Fruit fly (Drosophila melanogaster) whole organism, pupa: ENCODE measurements around the gene CG13407.

Experiments
- CG15710 ChIP-seq: fragments of 200-800 bp; sonication (Bioruptor generic); optimal IDR thresholded peaks from 2 replicates; lab custom pipeline; 2018; ENCODE audit warnings: missing biosample characterization, mild to moderate bottlenecking, missing genetic modification characterization, moderate library complexity
- CG32121 ChIP-seq: fragments of 200-800 bp; sonication (Bioruptor generic); IDR thresholded peaks from 2 replicates; pipeline ENCODE4 v1.3.6; 2022; ENCODE audit warnings: missing biosample characterization, missing genetic modification characterization
- CG34367 ChIP-seq: fragments of 200-800 bp; sonication (Bioruptor generic); optimal IDR thresholded peaks from 2 replicates; lab custom pipeline; 2018; ENCODE audit warnings: missing biosample characterization, mild to moderate bottlenecking, missing genetic modification characterization
- CG4496 ChIP-seq: fragments of 200-800 bp; sonication (Bioruptor generic); IDR thresholded peaks from 3 replicates; pipeline ENCODE4 v1.3.6; 2022; ENCODE audit warnings: missing biosample characterization, missing genetic modification characterization
- EcR ChIP-seq: fragments of 200-800 bp; sonication (Bioruptor generic); optimal IDR thresholded peaks from 3 replicates; lab custom pipeline; 2019; ENCODE audit warnings: missing biosample characterization, missing genetic modification characterization, mild to moderate bottlenecking, moderate library complexity, missing genetic modification reagents
- Ets98B ChIP-seq: fragments of 200-800 bp; sonication (Bioruptor generic); IDR thresholded peaks from 2 replicates; pipeline ENCODE4 v1.3.6; 2022; ENCODE audit warnings: missing biosample characterization, missing genetic modification characterization
- Pif1B ChIP-seq: fragments of 200-800 bp; sonication (Bioruptor generic); optimal IDR thresholded peaks from 3 replicates; lab custom pipeline; 2016; ENCODE audit warnings: missing biosample characterization, missing genetic modification characterization
- fd96Ca ChIP-seq: fragments of 200-800 bp; sonication (Bioruptor generic); IDR thresholded peaks from 3 replicates; pipeline ENCODE4 v1.3.6; 2022; ENCODE audit warnings: missing biosample characterization, missing genetic modification characterization

- TF ChIP-seq Pif1B (GFP tag; lab: Kevin White, UChicago): no peak
- TF ChIP-seq fd96Ca (GFP tag; lab: Robert Waterston, UW): no peak
- TF ChIP-seq CG15710 (tag; lab: Kevin White, UChicago): no peak
- no peak for TF ChIP-seq EcR (GFP tag; lab: Kevin White, UChicago)
- TF ChIP-seq CG4496 (GFP tag; lab: Robert Waterston, UW): no peak
- no peak for TF ChIP-seq Ets98B
- TF ChIP-seq CG34367 (tag; lab: Kevin White, UChicago): no peak
- TF ChIP-seq CG32121 (GFP tag; lab: Robert Waterston, UW): no peak
Measured at dm6 chr3R:22117149-22117548, 13.9 kb downstream of the CG13407 start, which contains the start of gene Ir94b.
